Worm (Caenorhabditis elegans) whole organism, young adult: Measurements from ENCODE around the gene dhs-21.

Experiments
- Y56A3A.18 ChIP-seq: fragments of 200-800 bp; sonication (Bioruptor generic); IDR thresholded peaks from 2 replicates; pipeline ENCODE4 v1.3.6; 2022; ENCODE audit warnings: missing genetic modification reagents, missing genetic modification characterization, missing compliant biosample characterization
- bed-1 ChIP-seq: fragments of 200-800 bp; sonication (Bioruptor generic); IDR thresholded peaks from 2 replicates; pipeline ENCODE4 v1.3.6; 2022; ENCODE audit warnings: missing genetic modification reagents, missing genetic modification characterization, missing compliant biosample characterization
- bed-2 ChIP-seq: fragments of 200-800 bp; sonication (Bioruptor generic); IDR thresholded peaks from 2 replicates; pipeline ENCODE4 v1.3.6; 2022; ENCODE audit warnings: missing genetic modification reagents, missing genetic modification characterization, missing compliant biosample characterization
- cebp-1 ChIP-seq, 2 experiments: fragments of 200-800 bp in 1 of 2; sonication (Bioruptor generic) in 1 of 2; sonication (generic microtip) in 1 of 2; IDR thresholded peaks in 1 of 2; optimal IDR thresholded peaks in 1 of 2; 2 replicates each; pipeline versions ENCODE4 v1.3.6 to Lab custom; 2017 to 2022; ENCODE audit warnings: missing compliant biosample characterization in 2 of 2, missing genetic modification characterization in 2 of 2, mild to moderate bottlenecking in 1 of 2, missing genetic modification reagents in 1 of 2, moderate library complexity in 1 of 2
- efl-1 ChIP-seq: fragments of 150-350 bp; optimal IDR thresholded peaks from 2 replicates; lab custom pipeline; 2014; ENCODE audit warnings: missing biosample characterization, missing genetic modification reagents, missing genetic modification characterization
- pha-4 ChIP-seq: fragments of 150-350 bp; sonication (generic microtip); optimal IDR thresholded peaks from 2 replicates; lab custom pipeline; 2014; ENCODE audit warnings: missing biosample characterization, missing genetic modification reagents, missing genetic modification characterization
- unc-62 ChIP-seq: fragments of 150-350 bp; optimal IDR thresholded peaks from 2 replicates; lab custom pipeline; 2014; ENCODE audit warnings: missing biosample characterization, missing genetic modification reagents, missing genetic modification characterization

- no peak for TF ChIP-seq bed-1 (GFP tag; lab: Robert Waterston, UW)
- no peak for TF ChIP-seq bed-2
- no peak for TF ChIP-seq efl-1 (GFP tag; lab: Kevin White, UChicago)
- TF ChIP-seq Y56A3A.18 = no peak
- no peak for TF ChIP-seq unc-62 (GFP tag; lab: Kevin White, UChicago)
- TF ChIP-seq cebp-1 (GFP tag; IDR thresholded peaks at IDR 0.05; lab: Robert Waterston, UW) = no peak
- TF ChIP-seq cebp-1 (tag; optimal IDR thresholded peaks at IDR 0.05; lab: Kevin White, UChicago) = no peak
- TF ChIP-seq pha-4 (tag; lab: Kevin White, UChicago) = no peak
Measured at ce11 chrV:12747856-12748255, 14.4 kb upstream of the dhs-21 start, which contains the start of gene C15C8.5.
